Fruit fly (Drosophila melanogaster) S2 (cell line): ENCODE measurements around the gene CG14315.

Experiments
- CG8478 ChIP-seq: fragments of >200 bp; optimal IDR thresholded peaks from 2 replicates; lab custom pipeline; 2018
- CTCF ChIP-seq, 2 experiments: fragments of >200 bp; optimal IDR thresholded peaks; 2 replicates each; lab custom pipeline; 2018

dm6 chr3R:18195295-18195694, 36.8 kb downstream of the CG14315 start:
- no peak for TF ChIP-seq CG8478 (lab: Kevin White, UChicago)
- TF ChIP-seq CTCF (optimal IDR thresholded peaks at IDR 0.05; lab: Kevin White, UChicago): no peak
